Fruit fly (Drosophila melanogaster) whole organism, prepupa: Measurements from ENCODE around the gene eIF4E3.

Experiments
- CG10631 ChIP-seq: fragments of 200-800 bp; sonication (Bioruptor generic); optimal IDR thresholded peaks from 2 replicates; lab custom pipeline; 2016; ENCODE audit warnings: missing biosample characterization, missing genetic modification characterization
- CG11762 ChIP-seq: fragments of 200-800 bp; sonication (Bioruptor generic); optimal IDR thresholded peaks from 3 replicates; lab custom pipeline; 2016; ENCODE audit warnings: missing biosample characterization, missing genetic modification characterization; ENCODE audit not compliant: insufficient read depth
- CG11902 ChIP-seq: fragments of 200-800 bp; sonication (Bioruptor generic); optimal IDR thresholded peaks from 3 replicates; lab custom pipeline; 2016; ENCODE audit warnings: missing biosample characterization, missing genetic modification characterization
- CG15336 ChIP-seq: fragments of 200-800 bp; sonication (Bioruptor generic); IDR thresholded peaks from 2 replicates; pipeline ENCODE4 v1.3.6; 2022; ENCODE audit warnings: missing biosample characterization, missing genetic modification characterization
- CG16779 ChIP-seq: fragments of 200-800 bp; sonication (Bioruptor generic); optimal IDR thresholded peaks from 3 replicates; lab custom pipeline; 2017; ENCODE audit warnings: missing biosample characterization, mild to moderate bottlenecking, missing genetic modification characterization
- CG3032 ChIP-seq: fragments of 200-800 bp; optimal IDR thresholded peaks from 2 replicates; lab custom pipeline; 2019; ENCODE audit warnings: missing biosample characterization, mild to moderate bottlenecking, missing genetic modification characterization, moderate library complexity
- CG3919 ChIP-seq: fragments of 200-800 bp; sonication (Bioruptor generic); optimal IDR thresholded peaks from 3 replicates; lab custom pipeline; 2016; ENCODE audit warnings: missing biosample characterization, missing genetic modification characterization
- CG6163 ChIP-seq: fragments of 200-800 bp; sonication (Bioruptor generic); IDR thresholded peaks from 3 replicates; pipeline ENCODE4 v1.3.6; 2022; ENCODE audit warnings: missing biosample characterization, missing genetic modification characterization
- CG6808 ChIP-seq: fragments of 200-800 bp; sonication (Bioruptor generic); optimal IDR thresholded peaks from 3 replicates; lab custom pipeline; 2017; ENCODE audit warnings: missing biosample characterization, missing genetic modification characterization, mild to moderate bottlenecking, moderate library complexity, missing genetic modification reagents
- CG6854 ChIP-seq: fragments of 200-800 bp; sonication (Bioruptor generic); optimal IDR thresholded peaks from 2 replicates; lab custom pipeline; 2017; ENCODE audit warnings: missing biosample characterization, mild to moderate bottlenecking, missing genetic modification characterization
- CG7368 ChIP-seq: fragments of 200-800 bp; sonication (Bioruptor generic); optimal IDR thresholded peaks from 3 replicates; lab custom pipeline; 2016; ENCODE audit warnings: missing biosample characterization, missing genetic modification characterization
- CG8119 ChIP-seq: fragments of 200-800 bp; sonication (Bioruptor generic); IDR thresholded peaks from 3 replicates; pipeline ENCODE4 v1.3.6; 2022; ENCODE audit warnings: missing biosample characterization, missing genetic modification characterization
- CG8319 ChIP-seq: fragments of 200-800 bp; sonication (Bioruptor generic); optimal IDR thresholded peaks from 3 replicates; lab custom pipeline; 2016; ENCODE audit warnings: missing biosample characterization, missing genetic modification characterization
- CG8632 ChIP-seq: fragments of 200-800 bp; sonication (Bioruptor generic); optimal IDR thresholded peaks from 3 replicates; lab custom pipeline; 2016; ENCODE audit warnings: missing biosample characterization, missing genetic modification characterization
- Eip78C ChIP-seq: fragments of 200-800 bp; sonication (Bioruptor generic); peaks from one replicate; lab custom pipeline; 2016; ENCODE audit warnings: missing biosample characterization, missing genetic modification characterization
- Eip93F ChIP-seq: fragments of 200-800 bp; sonication (Bioruptor generic); optimal IDR thresholded peaks from 2 replicates; lab custom pipeline; 2016; ENCODE audit warnings: missing biosample characterization, mild to moderate bottlenecking, missing genetic modification characterization
- Ets21C ChIP-seq: fragments of 200-800 bp; sonication (Bioruptor generic); optimal IDR thresholded peaks from 3 replicates; lab custom pipeline; 2016; ENCODE audit warnings: missing biosample characterization, missing genetic modification characterization
- Hr39 ChIP-seq: fragments of 200-800 bp; sonication (Bioruptor generic); optimal IDR thresholded peaks from 2 replicates; lab custom pipeline; 2016; ENCODE audit warnings: missing biosample characterization, missing genetic modification characterization
- Hr4 ChIP-seq: fragments of 200-800 bp; sonication (Bioruptor generic); optimal IDR thresholded peaks from 3 replicates; lab custom pipeline; 2016; ENCODE audit warnings: missing biosample characterization, missing genetic modification characterization
- Lpt ChIP-seq: fragments of 200-800 bp; sonication (Bioruptor generic); optimal IDR thresholded peaks from 3 replicates; lab custom pipeline; 2016; ENCODE audit warnings: missing biosample characterization, missing genetic modification characterization
- Met ChIP-seq: fragments of 200-800 bp; sonication (Bioruptor generic); optimal IDR thresholded peaks from 3 replicates; lab custom pipeline; 2016; ENCODE audit warnings: missing biosample characterization, missing genetic modification characterization
- OdsH ChIP-seq: fragments of 200-800 bp; sonication (Bioruptor generic); optimal IDR thresholded peaks from 3 replicates; lab custom pipeline; 2016; ENCODE audit warnings: missing biosample characterization, missing genetic modification characterization
- Smox ChIP-seq: fragments of 200-800 bp; sonication (Bioruptor generic); optimal IDR thresholded peaks from 3 replicates; lab custom pipeline; 2016; ENCODE audit warnings: missing biosample characterization, missing genetic modification characterization
- Sox15 ChIP-seq: fragments of 200-800 bp; sonication (Bioruptor generic); optimal IDR thresholded peaks from 3 replicates; lab custom pipeline; 2016; ENCODE audit warnings: missing biosample characterization, missing genetic modification characterization
- cyc ChIP-seq: fragments of 200-800 bp; sonication (Bioruptor generic); optimal IDR thresholded peaks from 3 replicates; lab custom pipeline; 2016; ENCODE audit warnings: missing biosample characterization, missing genetic modification characterization
- dac ChIP-seq: fragments of 200-800 bp; sonication (Bioruptor generic); optimal IDR thresholded peaks from 2 replicates; lab custom pipeline; 2017; ENCODE audit warnings: missing biosample characterization, mild to moderate bottlenecking, missing genetic modification characterization
- dsx ChIP-seq: fragments of 200-800 bp; optimal IDR thresholded peaks from 3 replicates; lab custom pipeline; 2019; ENCODE audit warnings: missing biosample characterization, mild to moderate bottlenecking, missing genetic modification characterization, moderate library complexity; ENCODE audit not compliant: poor library complexity, severe bottlenecking
- eg ChIP-seq: fragments of 200-800 bp; sonication (Bioruptor generic); IDR thresholded peaks from 3 replicates; pipeline ENCODE4 v1.3.6; 2022; ENCODE audit warnings: missing biosample characterization, missing genetic modification characterization
- esn ChIP-seq: fragments of 200-800 bp; sonication (Bioruptor generic); optimal IDR thresholded peaks from 2 replicates; lab custom pipeline; 2016; ENCODE audit warnings: missing biosample characterization, mild to moderate bottlenecking, missing genetic modification characterization, moderate library complexity
- fkh ChIP-seq: fragments of 200-800 bp; sonication (Bioruptor generic); optimal IDR thresholded peaks from 3 replicates; lab custom pipeline; 2017; ENCODE audit warnings: missing biosample characterization, mild to moderate bottlenecking, missing genetic modification characterization, moderate library complexity
- lz ChIP-seq: fragments of 200-800 bp; sonication (Bioruptor generic); optimal IDR thresholded peaks from 3 replicates; lab custom pipeline; 2016; ENCODE audit warnings: missing biosample characterization, missing genetic modification characterization
- net ChIP-seq: fragments of 200-800 bp; sonication (Bioruptor generic); optimal IDR thresholded peaks from 3 replicates; lab custom pipeline; 2016; ENCODE audit warnings: missing biosample characterization, missing genetic modification characterization
- ss ChIP-seq, 2 experiments: fragments of 200-800 bp; sonication (Bioruptor generic); optimal IDR thresholded peaks; 2 replicates in 1 of 2; 3 replicates in 1 of 2; lab custom pipeline; 2017 to 2018; ENCODE audit warnings: mild to moderate bottlenecking in 2 of 2, missing biosample characterization in 2 of 2, missing genetic modification characterization in 2 of 2, moderate library complexity in 1 of 2
- topi ChIP-seq: fragments of 200-800 bp; sonication (Bioruptor generic); optimal IDR thresholded peaks from 3 replicates; lab custom pipeline; 2016; ENCODE audit warnings: missing biosample characterization, missing genetic modification characterization
- vri ChIP-seq: fragments of 200-800 bp; sonication (Bioruptor generic); optimal IDR thresholded peaks from 3 replicates; lab custom pipeline; 2016; ENCODE audit warnings: missing biosample characterization, mild to moderate bottlenecking, missing genetic modification characterization

The eIF4E3 gene

dm6 chr3L:8240932-8241331 lies 11.9 kb downstream of the eIF4E3 start:
- TF ChIP-seq CG16779 (tag; lab: Kevin White, UChicago) (no peak), topi (GFP tag; lab: Kevin White, UChicago) (no peak), fkh (no peak), OdsH (no peak), net (GFP tag; lab: Kevin White, UChicago) (no peak), lz (GFP tag; lab: Kevin White, UChicago) (no peak), Eip93F (GFP tag; lab: Kevin White, UChicago) (no peak), CG6163 (GFP tag; lab: Robert Waterston, UW) (peak; percentile 35; the same call in 1 of the 3 replicates), CG8632 (GFP tag; lab: Kevin White, UChicago) (no peak), CG6854 (no peak), CG11762 (GFP tag; lab: Kevin White, UChicago) (no peak), dsx (no peak), ss (GFP tag; optimal IDR thresholded peaks at IDR 0.05; lab: Kevin White, UChicago) (peak in 1 of 2 experiments; percentile 21), CG8119 (GFP tag; lab: Robert Waterston, UW) (no peak), CG15336 (GFP tag; lab: Robert Waterston, UW) (no peak), dac (no peak), Hr39 (no peak), Hr4 (GFP tag; lab: Kevin White, UChicago) (no peak), Smox (no peak), CG3919 (no peak), CG3032 (no peak), cyc (GFP tag; lab: Kevin White, UChicago) (no peak), Sox15 (GFP tag; lab: Kevin White, UChicago) (no peak), vri (GFP tag; lab: Kevin White, UChicago) (no peak), CG8319 (GFP tag; lab: Kevin White, UChicago) (no peak), Met (GFP tag; lab: Kevin White, UChicago) (no peak), eg (GFP tag; lab: Robert Waterston, UW) (peak; percentile 63; the same call in 1 of the 3 replicates), esn (GFP tag; lab: Kevin White, UChicago) (no peak), CG7368 (GFP tag; lab: Kevin White, UChicago) (peak; percentile 41), Lpt (GFP tag; lab: Kevin White, UChicago) (no peak), Eip78C (peak; percentile 39), CG11902 (no peak), Ets21C (GFP tag; lab: Kevin White, UChicago) (no peak), CG10631 (GFP tag; lab: Kevin White, UChicago) (no peak), CG6808 (GFP tag; lab: Kevin White, UChicago) (peak; percentile 23)
